Fruit fly (Drosophila melanogaster): ENCODE measurements around the gene Nsf2.
A peak's percentile ranks its signal among the peaks of the same experiment; 100 is the strongest.

dm6 chr3R:13874866-13875417, 37.2 kb upstream of the Nsf2 start, which contains the start of gene E5:
- peak; percentile 75 to 85 for TF ChIP-seq dl (GFP tag; optimal IDR thresholded peaks at IDR 0.05; ENCODE audit: insufficient read depth in 1 of 2, partially characterized antibody in 2 of 2)
- TF ChIP-seq woc (GFP tag; optimal IDR thresholded peaks at IDR 0.05), result no peak
- TF ChIP-seq psq (GFP tag; optimal IDR thresholded peaks at IDR 0.05), result no peak
- no peak for TF ChIP-seq Abd-B (GFP tag; optimal IDR thresholded peaks at IDR 0.05)

Data from whole organism, wandering third instar larva.